Fruit fly (Drosophila melanogaster) whole organism, pupa: ENCODE measurements around the gene CG10863.

Source experiments
- CG12605 ChIP-seq: fragments of 200-800 bp; sonication (Bioruptor generic); IDR thresholded peaks from 2 replicates; pipeline ENCODE4 v1.3.6; 2022; ENCODE audit warnings: missing biosample characterization, missing genetic modification characterization
- CG13204 ChIP-seq: fragments of 200-800 bp; sonication (Bioruptor generic); optimal IDR thresholded peaks from 2 replicates; lab custom pipeline; 2018; ENCODE audit warnings: missing biosample characterization, mild to moderate bottlenecking, missing genetic modification characterization, moderate library complexity
- CG15710 ChIP-seq: fragments of 200-800 bp; sonication (Bioruptor generic); optimal IDR thresholded peaks from 2 replicates; lab custom pipeline; 2018; ENCODE audit warnings: missing biosample characterization, mild to moderate bottlenecking, missing genetic modification characterization, moderate library complexity
- CG34367 ChIP-seq: fragments of 200-800 bp; sonication (Bioruptor generic); optimal IDR thresholded peaks from 2 replicates; lab custom pipeline; 2018; ENCODE audit warnings: missing biosample characterization, mild to moderate bottlenecking, missing genetic modification characterization
- CG8159 ChIP-seq: fragments of 200-800 bp; sonication (Bioruptor generic); optimal IDR thresholded peaks from 3 replicates; lab custom pipeline; 2018; ENCODE audit warnings: missing biosample characterization, mild to moderate bottlenecking, missing genetic modification characterization, moderate library complexity
- CG8301 ChIP-seq: fragments of 200-800 bp; sonication (Bioruptor generic); optimal IDR thresholded peaks from 2 replicates; lab custom pipeline; 2018; ENCODE audit warnings: missing biosample characterization, mild to moderate bottlenecking, missing genetic modification characterization
- Pif1A ChIP-seq: fragments of 200-800 bp; sonication (Bioruptor generic); optimal IDR thresholded peaks from 3 replicates; lab custom pipeline; 2016; ENCODE audit warnings: missing biosample characterization, missing genetic modification characterization
- Pif1B ChIP-seq: fragments of 200-800 bp; sonication (Bioruptor generic); optimal IDR thresholded peaks from 3 replicates; lab custom pipeline; 2016; ENCODE audit warnings: missing biosample characterization, missing genetic modification characterization
- Snoo ChIP-seq: fragments of 200-800 bp; sonication (Bioruptor generic); optimal IDR thresholded peaks from 3 replicates; lab custom pipeline; 2017; ENCODE audit warnings: missing biosample characterization, mild to moderate bottlenecking, missing genetic modification characterization, inconsistent platforms
- rn ChIP-seq: fragments of 200-800 bp; sonication (Bioruptor generic); IDR thresholded peaks from 2 replicates; pipeline ENCODE4 v1.3.6; 2022; ENCODE audit warnings: missing biosample characterization, missing genetic modification characterization

dm6 chr3L:3970372-3971031, 28.2 kb upstream of the CG10863 start:
- no peak for TF ChIP-seq Snoo (tag; lab: Kevin White, UChicago)
- TF ChIP-seq Pif1A (GFP tag; lab: Kevin White, UChicago), result no peak
- TF ChIP-seq CG34367 (tag; lab: Kevin White, UChicago), result no peak
- no peak for TF ChIP-seq CG8301
- no peak for TF ChIP-seq Pif1B (GFP tag; lab: Kevin White, UChicago)
- TF ChIP-seq rn (GFP tag; lab: Robert Waterston, UW), result no peak
- no peak for TF ChIP-seq CG8159 (tag; lab: Kevin White, UChicago)
- TF ChIP-seq CG15710 (tag; lab: Kevin White, UChicago), result no peak
- no peak for TF ChIP-seq CG13204
- TF ChIP-seq CG12605, result no peak
